Fruit fly (Drosophila melanogaster): ENCODE measurements around the gene WRNexo.

Gene WRNexo

dm6 chr3R:18365978-18366643 is at the start of gene WRNexo, which contains the start of gene Nup43:
TSS of gene WRNexo (minus strand) at chr3R:18366162.
TSS of gene Nup43 (plus strand) at chr3R:18366638.
- no peak for TF ChIP-seq CG17801 (GFP tag; optimal IDR thresholded peaks at IDR 0.05; ENCODE audit: partially characterized antibody)

dm6 chr3R:18412279-18413214 is 46.6 kb upstream of the WRNexo start, which contains the start of gene CG31122:
TSS of gene CG31122 (minus strand) at chr3R:18412874.
- no peak for TF ChIP-seq CG17801 (GFP tag; optimal IDR thresholded peaks at IDR 0.05; ENCODE audit: partially characterized antibody)

dm6 chr3R:18411205-18411749 is 45.3 kb upstream of the WRNexo start, which contains the start of gene CG10864:
TSS of gene CG10864 (minus strand) at chr3R:18411631.
- TF ChIP-seq CG17801 (GFP tag; optimal IDR thresholded peaks at IDR 0.05; ENCODE audit: partially characterized antibody), result no peak

- TF ChIP-seq CG17801 (GFP tag; optimal IDR thresholded peaks at IDR 0.05; ENCODE audit: partially characterized antibody), result peak; percentile 70
Observed at dm6 chr3R:18404713-18405112, 38.8 kb upstream of the WRNexo start, which contains the start of gene CG7685. TSS of gene CG7685 (plus strand) at chr3R:18404940.

- peak; percentile 98 for TF ChIP-seq CG17801 (GFP tag; optimal IDR thresholded peaks at IDR 0.05; ENCODE audit: partially characterized antibody)
Observed at dm6 chr3R:18402549-18403429, 36.8 kb upstream of the WRNexo start, which contains the start of the genes Wdr37 and koko. TSS of gene Wdr37 (minus strand) at chr3R:18402716. TSS of gene koko (plus strand) at chr3R:18403026.

- TF ChIP-seq CG17801 (GFP tag; optimal IDR thresholded peaks at IDR 0.05; ENCODE audit: partially characterized antibody), result no peak
Observed at dm6 chr3R:18399698-18400020, 33.7 kb upstream of the WRNexo start.

- peak; percentile 53 for TF ChIP-seq CG17801 (GFP tag; optimal IDR thresholded peaks at IDR 0.05; ENCODE audit: partially characterized antibody)
Observed at dm6 chr3R:18398954-18399697, 33.2 kb upstream of the WRNexo start, which contains the start of gene Vha100-2. TSS of gene Vha100-2 (minus strand) at chr3R:18399169.

- no peak for TF ChIP-seq CG17801 (GFP tag; optimal IDR thresholded peaks at IDR 0.05; ENCODE audit: partially characterized antibody)
Observed at dm6 chr3R:18398460-18398901, 32.5 kb upstream of the WRNexo start.

- no peak for TF ChIP-seq CG17801 (GFP tag; optimal IDR thresholded peaks at IDR 0.05; ENCODE audit: partially characterized antibody)
Observed at dm6 chr3R:18397834-18398378, 31.9 kb upstream of the WRNexo start.

dm6 chr3R:18396801-18397604 is 31.0 kb upstream of the WRNexo start, which contains the start of gene Vti1b:
TSS of gene Vti1b (plus strand) at chr3R:18396995.
- peak; percentile 96 for TF ChIP-seq CG17801 (GFP tag; optimal IDR thresholded peaks at IDR 0.05; ENCODE audit: partially characterized antibody)

dm6 chr3R:18395694-18396093 is 29.7 kb upstream of the WRNexo start:
- no peak for TF ChIP-seq CG17801 (GFP tag; optimal IDR thresholded peaks at IDR 0.05; ENCODE audit: partially characterized antibody)

dm6 chr3R:18394876-18395275 is 28.9 kb upstream of the WRNexo start:
- no peak for TF ChIP-seq CG17801 (GFP tag; optimal IDR thresholded peaks at IDR 0.05; ENCODE audit: partially characterized antibody)
